Fruit fly (Drosophila melanogaster) whole organism, embryonic: Measurements from ENCODE around the gene orb.
A peak's percentile ranks its signal among the peaks of the same experiment; 100 is the strongest.

Experiments used
- Adf1 ChIP-seq: fragments of 200-800 bp; sonication (Bioruptor generic); IDR thresholded peaks from 2 replicates; pipeline ENCODE4 v1.3.6; 2022; ENCODE audit warnings: missing biosample characterization, missing genetic modification characterization
- Atf6 ChIP-seq: fragments of 200-800 bp; sonication (Bioruptor generic); IDR thresholded peaks from 2 replicates; pipeline ENCODE4 v1.3.6; 2022; ENCODE audit warnings: missing biosample characterization, missing genetic modification characterization
- Bgb ChIP-seq: fragments of 200-800 bp; sonication (Bioruptor generic); IDR thresholded peaks from 2 replicates; pipeline ENCODE4 v1.3.6; 2022; ENCODE audit warnings: missing biosample characterization, missing genetic modification characterization; ENCODE audit not compliant: partially characterized antibody
- BtbVII ChIP-seq: fragments of 200-800 bp; sonication (Bioruptor generic); optimal IDR thresholded peaks from 3 replicates; lab custom pipeline; 2017; ENCODE audit warnings: missing biosample characterization, mild to moderate bottlenecking, missing genetic modification characterization
- CG10209 ChIP-seq: fragments of 200-800 bp; sonication (Bioruptor generic); optimal IDR thresholded peaks from 3 replicates; lab custom pipeline; 2017; ENCODE audit warnings: missing biosample characterization, mild to moderate bottlenecking, missing genetic modification characterization, missing genetic modification reagents
- CG10565 ChIP-seq: fragments of 200-800 bp; sonication (Bioruptor generic); optimal IDR thresholded peaks from 3 replicates; lab custom pipeline; 2016; ENCODE audit warnings: missing biosample characterization, mild to moderate bottlenecking, missing genetic modification characterization
- CG10979 ChIP-seq: fragments of 200-800 bp; sonication (Bioruptor generic); optimal IDR thresholded peaks from 2 replicates; lab custom pipeline; 2018; ENCODE audit warnings: missing biosample characterization, mild to moderate bottlenecking, missing genetic modification characterization, moderate library complexity
- CG12071 ChIP-seq: fragments of 200-800 bp; sonication (Bioruptor generic); optimal IDR thresholded peaks from 3 replicates; lab custom pipeline; 2018; ENCODE audit warnings: missing biosample characterization, mild to moderate bottlenecking, missing genetic modification characterization
- CG12299 ChIP-seq: fragments of 200-800 bp; sonication (Bioruptor generic); optimal IDR thresholded peaks from 2 replicates; lab custom pipeline; 2018; ENCODE audit warnings: missing biosample characterization, mild to moderate bottlenecking, missing genetic modification characterization
- CG12942 ChIP-seq: fragments of 200-800 bp; sonication (Bioruptor generic); optimal IDR thresholded peaks from 3 replicates; lab custom pipeline; 2016; ENCODE audit warnings: missing biosample characterization, missing genetic modification characterization
- CG13287 ChIP-seq: fragments of 200-800 bp; sonication (Bioruptor generic); IDR thresholded peaks from 2 replicates; pipeline ENCODE4 v1.3.6; 2022; ENCODE audit warnings: missing biosample characterization, missing genetic modification characterization; ENCODE audit not compliant: partially characterized antibody
- CG14667 ChIP-seq: fragments of 200-800 bp; sonication (Bioruptor generic); IDR thresholded peaks from 2 replicates; pipeline ENCODE4 v1.3.6; 2022; ENCODE audit warnings: missing biosample characterization, missing genetic modification characterization
- CG18599 ChIP-seq: fragments of 200-800 bp; sonication (Bioruptor generic); optimal IDR thresholded peaks from 3 replicates; lab custom pipeline; 2017; ENCODE audit warnings: missing biosample characterization, missing genetic modification characterization, mild to moderate bottlenecking, moderate library complexity, missing genetic modification reagents
- CG32767 ChIP-seq: fragments of 200-800 bp; sonication (Bioruptor generic); IDR thresholded peaks from 2 replicates; pipeline ENCODE4 v1.3.6; 2022; ENCODE audit warnings: missing biosample characterization, missing genetic modification characterization
- CG33213 ChIP-seq: fragments of 200-800 bp; sonication (Bioruptor generic); optimal IDR thresholded peaks from 3 replicates; lab custom pipeline; 2016; ENCODE audit warnings: missing biosample characterization, missing genetic modification characterization
- CG34224 ChIP-seq: fragments of 200-800 bp; sonication (Bioruptor generic); IDR thresholded peaks from 3 replicates; pipeline ENCODE4 v1.3.6; 2022; ENCODE audit warnings: missing biosample characterization, missing genetic modification characterization; ENCODE audit not compliant: partially characterized antibody
- CG4328 ChIP-seq: fragments of 200-800 bp; sonication (Bioruptor generic); optimal IDR thresholded peaks from 3 replicates; lab custom pipeline; 2017; ENCODE audit warnings: missing biosample characterization, missing genetic modification reagents, missing genetic modification characterization
- CG5953 ChIP-seq: fragments of 200-800 bp; sonication (Bioruptor generic); IDR thresholded peaks from 2 replicates; pipeline ENCODE4 v1.3.6; 2022; ENCODE audit warnings: missing biosample characterization, missing genetic modification characterization
- CG6175 ChIP-seq: fragments of 200-800 bp; sonication (Bioruptor generic); IDR thresholded peaks from 3 replicates; pipeline ENCODE4 v1.3.6; 2022; ENCODE audit warnings: missing biosample characterization, missing genetic modification characterization
- CG6765 ChIP-seq: fragments of 200-800 bp; sonication (Bioruptor generic); optimal IDR thresholded peaks from 3 replicates; lab custom pipeline; 2017; ENCODE audit warnings: missing biosample characterization, mild to moderate bottlenecking, missing genetic modification characterization
- CG7786 ChIP-seq: fragments of 200-800 bp; sonication (Bioruptor generic); optimal IDR thresholded peaks from 2 replicates; lab custom pipeline; 2016; ENCODE audit warnings: missing biosample characterization, missing genetic modification characterization
- CG8281 ChIP-seq: fragments of 200-800 bp; sonication (Bioruptor generic); optimal IDR thresholded peaks from 2 replicates; lab custom pipeline; 2018; ENCODE audit warnings: missing biosample characterization, mild to moderate bottlenecking, missing genetic modification characterization, moderate library complexity
- Dbx ChIP-seq: fragments of 200-800 bp; sonication (Bioruptor generic); IDR thresholded peaks from 3 replicates; pipeline ENCODE4 v1.3.6; 2022; ENCODE audit warnings: missing biosample characterization, missing genetic modification characterization
- Dip3 ChIP-seq: fragments of 200-800 bp; sonication (Bioruptor generic); optimal IDR thresholded peaks from 3 replicates; lab custom pipeline; 2016; ENCODE audit warnings: missing biosample characterization, missing genetic modification characterization
- Drgx ChIP-seq: fragments of 200-800 bp; sonication (Bioruptor generic); IDR thresholded peaks from 2 replicates; pipeline ENCODE4 v1.3.6; 2022; ENCODE audit warnings: missing biosample characterization, missing genetic modification characterization
- ERR ChIP-seq: fragments of 200-800 bp; sonication (Bioruptor generic); optimal IDR thresholded peaks from 2 replicates; lab custom pipeline; 2016; ENCODE audit warnings: missing biosample characterization, missing genetic modification characterization
- Fer2 ChIP-seq: fragments of 200-800 bp; sonication (Bioruptor generic); optimal IDR thresholded peaks from 2 replicates; lab custom pipeline; 2018; ENCODE audit warnings: missing biosample characterization, mild to moderate bottlenecking, missing genetic modification characterization, moderate library complexity
- Gsc ChIP-seq: fragments of 200-800 bp; sonication (Bioruptor generic); IDR thresholded peaks from 2 replicates; pipeline ENCODE4 v1.3.6; 2022; ENCODE audit warnings: missing biosample characterization, missing genetic modification characterization
- Gug ChIP-seq: fragments of 200-800 bp; sonication (Bioruptor generic); IDR thresholded peaks from 4 replicates; pipeline ENCODE4 v1.3.6; 2022; ENCODE audit warnings: missing biosample characterization, missing genetic modification characterization
- Hmr ChIP-seq: fragments of 200-800 bp; sonication (Bioruptor generic); optimal IDR thresholded peaks from 3 replicates; lab custom pipeline; 2017; ENCODE audit warnings: mild to moderate bottlenecking, missing biosample characterization, missing genetic modification reagents, missing genetic modification characterization
- Hr78 ChIP-seq, 2 experiments: fragments of 200-800 bp in 1 of 2; fragments of >200 bp in 1 of 2; sonication (Bioruptor generic) in 1 of 2; optimal IDR thresholded peaks; 2 replicates each; lab custom pipeline; 2017 to 2019; ENCODE audit warnings: missing biosample characterization in 2 of 2, missing genetic modification characterization in 2 of 2, mild to moderate bottlenecking in 1 of 2, moderate library complexity in 1 of 2
- MBD-R2 ChIP-seq: fragments of 200-800 bp; sonication (Bioruptor generic); IDR thresholded peaks from 2 replicates; pipeline ENCODE4 v1.3.6; 2022; ENCODE audit warnings: missing biosample characterization, missing genetic modification characterization
- MTF-1 ChIP-seq: fragments of 200-800 bp; sonication (Bioruptor generic); optimal IDR thresholded peaks from 2 replicates; lab custom pipeline; 2018; ENCODE audit warnings: missing biosample characterization, mild to moderate bottlenecking, missing genetic modification characterization, borderline replicate concordance
- Poxn ChIP-seq: fragments of 200-800 bp; sonication (Bioruptor generic); IDR thresholded peaks from 2 replicates; pipeline ENCODE4 v1.3.6; 2022; ENCODE audit warnings: missing biosample characterization, missing genetic modification characterization
- Rfx ChIP-seq: fragments of 200-800 bp; sonication (Bioruptor generic); IDR thresholded peaks from 2 replicates; pipeline ENCODE4 v1.3.6; 2022; ENCODE audit warnings: missing biosample characterization, missing genetic modification characterization
- Sry-β ChIP-seq: fragments of 200-800 bp; sonication (Bioruptor generic); optimal IDR thresholded peaks from 2 replicates; lab custom pipeline; 2018; ENCODE audit warnings: missing biosample characterization, mild to moderate bottlenecking, missing genetic modification characterization, moderate library complexity
- ase ChIP-seq: fragments of 200-800 bp; sonication (Bioruptor generic); IDR thresholded peaks from 3 replicates; pipeline ENCODE4 v1.3.6; 2022; ENCODE audit warnings: missing biosample characterization, missing genetic modification characterization
- corto ChIP-seq: fragments of 200-800 bp; sonication (Bioruptor generic); optimal IDR thresholded peaks from 2 replicates; lab custom pipeline; 2016; ENCODE audit warnings: missing biosample characterization, mild to moderate bottlenecking, missing genetic modification characterization, moderate library complexity
- cwo ChIP-seq: fragments of 200-800 bp; sonication (Bioruptor generic); optimal IDR thresholded peaks from 3 replicates; lab custom pipeline; 2017; ENCODE audit warnings: missing biosample characterization, missing genetic modification characterization, mild to moderate bottlenecking, moderate library complexity, missing genetic modification reagents
- dan ChIP-seq: fragments of 200-800 bp; sonication (Bioruptor generic); IDR thresholded peaks from 2 replicates; pipeline ENCODE4 v1.3.6; 2022; ENCODE audit warnings: missing biosample characterization, missing genetic modification characterization
- fd3F ChIP-seq: fragments of 200-800 bp; sonication (Bioruptor generic); optimal IDR thresholded peaks from 2 replicates; lab custom pipeline; 2018; ENCODE audit warnings: missing biosample characterization, mild to moderate bottlenecking, missing genetic modification characterization, moderate library complexity
- gro ChIP-seq: fragments of 200-800 bp; sonication (Bioruptor generic); optimal IDR thresholded peaks from 2 replicates; lab custom pipeline; 2016; ENCODE audit warnings: missing biosample characterization, missing genetic modification characterization
- gsb-n ChIP-seq: fragments of 200-800 bp; sonication (Bioruptor generic); optimal IDR thresholded peaks from 3 replicates; lab custom pipeline; 2018; ENCODE audit warnings: missing biosample characterization, mild to moderate bottlenecking, missing genetic modification characterization
- insv ChIP-seq, 2 experiments: fragments of 200-800 bp; sonication (Bioruptor generic); optimal IDR thresholded peaks; 3 replicates each; lab custom pipeline; 2016 to 2018; ENCODE audit warnings: missing biosample characterization in 2 of 2, missing genetic modification characterization in 2 of 2
- jumu ChIP-seq: fragments of 200-800 bp; sonication (Bioruptor generic); optimal IDR thresholded peaks from 3 replicates; lab custom pipeline; 2016; ENCODE audit warnings: missing biosample characterization, missing genetic modification characterization
- lmd ChIP-seq: fragments of 200-800 bp; sonication (Bioruptor generic); IDR thresholded peaks from 2 replicates; pipeline ENCODE4 v1.3.6; 2022; ENCODE audit warnings: missing biosample characterization, missing genetic modification characterization
- mam ChIP-seq: fragments of 200-800 bp; sonication (Bioruptor generic); optimal IDR thresholded peaks from 3 replicates; lab custom pipeline; 2016; ENCODE audit warnings: missing biosample characterization, missing genetic modification characterization
- pb ChIP-seq: fragments of 200-800 bp; sonication (Bioruptor generic); optimal IDR thresholded peaks from 3 replicates; lab custom pipeline; 2016; ENCODE audit warnings: missing biosample characterization, missing genetic modification characterization
- trem ChIP-seq: fragments of 200-800 bp; optimal IDR thresholded peaks from 3 replicates; lab custom pipeline; 2019; ENCODE audit warnings: missing biosample characterization, mild to moderate bottlenecking, missing genetic modification characterization, moderate library complexity
- ttk ChIP-seq: fragments of 200-800 bp; sonication (Bioruptor generic); IDR thresholded peaks from 2 replicates; pipeline ENCODE4 v2.1.2; 2022; ENCODE audit warnings: missing biosample characterization, missing genetic modification characterization

The orb gene

dm6 chr3R:23280806-23281257, at the start of gene orb, which contains the start of gene Cdc16 (continued):
- TF ChIP-seq Hmr (GFP tag; lab: Kevin White, UChicago) (peak; percentile 92), CG12299 (peak; percentile 92), CG6765 (GFP tag; lab: Kevin White, UChicago) (peak; percentile 78), Gug (peak; percentile 90), mam (GFP tag; lab: Kevin White, UChicago) (peak; percentile 85), CG10565 (GFP tag; lab: Kevin White, UChicago) (no peak), Dip3 (peak; percentile 74), CG4328 (GFP tag; lab: Kevin White, UChicago) (peak; percentile 71), trem (tag; lab: Kevin White, UChicago) (peak; percentile 93), Atf6 (peak; percentile 91), CG5953 (GFP tag; lab: Robert Waterston, UW) (peak; percentile 72), lmd (GFP tag; lab: Robert Waterston, UW) (peak; percentile 91), cwo (GFP tag; lab: Kevin White, UChicago) (peak; percentile 87), CG10979 (tag; lab: Kevin White, UChicago) (peak; percentile 90), CG12942 (GFP tag; lab: Kevin White, UChicago) (peak; percentile 91), CG10209 (GFP tag; lab: Kevin White, UChicago) (peak; percentile 90), CG34224 (GFP tag; lab: Robert Waterston, UW) (no peak), jumu (no peak), CG18599 (GFP tag; lab: Kevin White, UChicago) (peak; percentile 95), ERR (GFP tag; lab: Kevin White, UChicago) (no peak), ase (GFP tag; lab: Robert Waterston, UW) (peak; percentile 87), Sry-β (GFP tag; lab: Kevin White, UChicago) (peak; percentile 26), MBD-R2 (peak; percentile 99), gsb-n (tag; lab: Kevin White, UChicago) (peak; percentile 92), fd3F (GFP tag; lab: Kevin White, UChicago) (peak; percentile 91), insv (GFP tag; optimal IDR thresholded peaks at IDR 0.05; lab: Kevin White, UChicago) (peak in 1 of 2 experiments; percentile 69), CG13287 (GFP tag; lab: Robert Waterston, UW) (peak; percentile 60; the same call in 1 of the 2 replicates), ttk (GFP tag; lab: Robert Waterston, UW) (peak; percentile 92), CG8281 (tag; lab: Kevin White, UChicago) (peak; percentile 63), Hr78 (GFP tag; optimal IDR thresholded peaks at IDR 0.05; lab: Kevin White, UChicago) (no peak), CG7786 (GFP tag; lab: Kevin White, UChicago) (peak; percentile 51), Adf1 (GFP tag; lab: Robert Waterston, UW) (peak; percentile 73), Poxn (0 out of 2 replicates have a peak, but pooled peaks have one; percentile 44), Rfx (peak; percentile 95), CG33213 (GFP tag; lab: Kevin White, UChicago) (peak; percentile 35), dan (GFP tag; lab: Robert Waterston, UW) (peak; percentile 29; the same call in 1 of the 2 replicates), CG14667 (GFP tag; lab: Robert Waterston, UW) (peak; percentile 86), pb (GFP tag; lab: Kevin White, UChicago) (peak; percentile 23), Fer2 (tag; lab: Kevin White, UChicago) (peak; percentile 88), MTF-1 (GFP tag; lab: Kevin White, UChicago) (peak; percentile 80), Drgx (GFP tag; lab: Robert Waterston, UW) (peak; percentile 91), corto (peak; percentile 55), BtbVII (GFP tag; lab: Kevin White, UChicago) (peak; percentile 88), Gsc (GFP tag; lab: Robert Waterston, UW) (no peak), CG32767 (peak; percentile 85), Dbx (GFP tag; lab: Robert Waterston, UW) (peak; percentile 95), Bgb (no peak), CG12071 (peak; percentile 68), CG6175 (GFP tag; lab: Robert Waterston, UW) (peak; percentile 89), gro (GFP tag; lab: Kevin White, UChicago) (peak; percentile 54)
